Worm (Caenorhabditis elegans) whole organism, midembryonic: ENCODE results near the gene K08E5.1.

Experiments used
- T22C8.4 ChIP-seq: fragments of 200-800 bp; sonication (Bioruptor generic); IDR thresholded peaks from 2 replicates; pipeline ENCODE4 v1.3.6; 2022; ENCODE audit warnings: missing genetic modification characterization, missing compliant biosample characterization
- cog-1 ChIP-seq: sonication (generic microtip); optimal IDR thresholded peaks from 2 replicates; lab custom pipeline; 2016; ENCODE audit warnings: missing genetic modification characterization, missing compliant biosample characterization
- flt-1 ChIP-seq: fragments of 200-800 bp; sonication (Bioruptor generic); IDR thresholded peaks from 2 replicates; pipeline ENCODE4 v1.3.6; 2022; ENCODE audit warnings: missing genetic modification characterization, missing compliant biosample characterization
- klf-2 ChIP-seq: fragments of 200-800 bp; sonication (Bioruptor generic); conservative IDR thresholded peaks from 2 replicates; pipeline ENCODE4 v1.3.6; 2022; ENCODE audit warnings: missing genetic modification reagents, missing genetic modification characterization, missing compliant biosample characterization
- med-1 ChIP-seq: sonication (generic microtip); optimal IDR thresholded peaks from 2 replicates; lab custom pipeline; 2017; ENCODE audit warnings: missing genetic modification characterization, mild to moderate bottlenecking, missing compliant biosample characterization, antibody characterized with exemption, missing genetic modification reagents; ENCODE audit not compliant: insufficient read depth
- ref-1 ChIP-seq: fragments of 200-800 bp; sonication (Bioruptor generic); conservative IDR thresholded peaks from 2 replicates; pipeline ENCODE4 v1.3.6; 2022; ENCODE audit warnings: missing genetic modification reagents, missing genetic modification characterization, missing compliant biosample characterization

DNA sequence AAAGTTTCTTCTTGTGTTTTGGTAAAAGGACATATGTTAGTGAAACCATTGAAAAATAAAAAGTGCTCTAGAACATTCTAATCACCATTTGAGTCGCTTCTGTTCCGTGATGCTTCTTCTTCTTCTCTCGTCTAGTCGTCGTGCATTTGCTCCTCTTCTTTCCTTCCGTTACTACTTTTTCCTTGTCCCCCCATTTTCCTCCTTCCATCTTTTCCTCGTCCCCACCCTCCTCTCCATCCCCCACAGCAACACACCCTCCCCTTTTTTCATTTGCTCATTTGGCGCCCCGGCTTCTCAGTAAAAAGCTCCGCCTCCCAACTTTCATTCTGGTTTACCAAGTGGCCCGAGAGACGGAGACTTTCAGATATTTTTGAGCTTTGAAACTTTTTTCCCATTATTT lies 5.1 kb upstream of the K08E5.1 start:
- TF ChIP-seq ref-1 (no peak), med-1 (GFP tag; lab: Kevin White, UChicago) (no peak), flt-1 (GFP tag; lab: Robert Waterston, UW) (no peak), cog-1 (tag; lab: Kevin White, UChicago) (no peak), klf-2 (no peak), T22C8.4 (GFP tag; lab: Robert Waterston, UW) (no peak)
